Worm (Caenorhabditis elegans) whole organism, L1 larva: ENCODE results near the gene Y5F2A.4.

Experiments used
- C04F5.9 ChIP-seq: sonication (generic microtip); optimal IDR thresholded peaks from 2 replicates; lab custom pipeline; 2016; ENCODE audit warnings: missing genetic modification characterization, missing compliant biosample characterization
- F16B12.6 ChIP-seq: fragments of 150-350 bp; optimal IDR thresholded peaks from 2 replicates; lab custom pipeline; 2014; ENCODE audit warnings: missing biosample characterization, missing genetic modification characterization
- alr-1 ChIP-seq: fragments of 200-800 bp; sonication (Bioruptor generic); optimal IDR thresholded peaks from 2 replicates; lab custom pipeline; 2018; ENCODE audit warnings: borderline replicate concordance, mild to moderate bottlenecking, missing genetic modification characterization, missing compliant biosample characterization
- ama-1 ChIP-seq: fragments of 150-350 bp; optimal IDR thresholded peaks from 2 replicates; lab custom pipeline; 2014
- blmp-1 ChIP-seq: fragments of 150-350 bp; optimal IDR thresholded peaks from 2 replicates; lab custom pipeline; 2014; ENCODE audit warnings: missing biosample characterization, missing genetic modification characterization
- ceh-82 ChIP-seq, 3 experiments: fragments of 150-350 bp in 1 of 3; sonication (generic microtip) in 2 of 3; optimal IDR thresholded peaks; 2 replicates each; lab custom pipeline; 2014 to 2017; ENCODE audit warnings: missing biosample characterization in 3 of 3, missing genetic modification characterization in 3 of 3
- ceh-88 ChIP-seq: fragments of 200-800 bp; sonication (Bioruptor generic); IDR thresholded peaks from 2 replicates; pipeline ENCODE4 v1.3.6; 2022; ENCODE audit warnings: missing genetic modification characterization, missing compliant biosample characterization
- ceh-90 ChIP-seq: sonication (generic microtip); optimal IDR thresholded peaks from 2 replicates; lab custom pipeline; 2016; ENCODE audit warnings: missing genetic modification characterization, missing compliant biosample characterization
- ces-1 ChIP-seq: fragments of 150-350 bp; optimal IDR thresholded peaks from 2 replicates; lab custom pipeline; 2014; ENCODE audit warnings: missing biosample characterization, missing genetic modification reagents, missing genetic modification characterization
- dsc-1 ChIP-seq: sonication (generic microtip); optimal IDR thresholded peaks from 2 replicates; lab custom pipeline; 2016; ENCODE audit warnings: mild to moderate bottlenecking, missing genetic modification characterization, missing compliant biosample characterization
- efl-1 ChIP-seq, 4 experiments: fragments of 150-350 bp; optimal IDR thresholded peaks in 3 of 4; peaks in 1 of 4; 1 replicate in 1 of 4; 2 replicates in 3 of 4; lab custom pipeline; 2014; ENCODE audit warnings: missing biosample characterization in 2 of 4, missing genetic modification characterization in 2 of 4, missing genetic modification reagents in 2 of 4
- efl-3 ChIP-seq: fragments of 200-800 bp; sonication (Bioruptor generic); optimal IDR thresholded peaks from 2 replicates; lab custom pipeline; 2018; ENCODE audit warnings: mild to moderate bottlenecking, missing genetic modification characterization, missing compliant biosample characterization
- egl-13 ChIP-seq: sonication (generic microtip); optimal IDR thresholded peaks from 2 replicates; lab custom pipeline; 2016; ENCODE audit warnings: missing genotype, missing genetic modification reagents, missing genetic modification characterization, missing compliant biosample characterization
- egl-27 ChIP-seq, 2 experiments: fragments of 150-350 bp in 1 of 2; sonication (generic microtip); optimal IDR thresholded peaks; 3 replicates each; lab custom pipeline; 2017 to 2018; ENCODE audit warnings: missing biosample characterization in 2 of 2, missing genetic modification characterization in 2 of 2, missing genetic modification reagents in 2 of 2
- elt-2 ChIP-seq: sonication (generic microtip); optimal IDR thresholded peaks from 2 replicates; lab custom pipeline; 2016; ENCODE audit warnings: missing genetic modification characterization, mild to moderate bottlenecking, inconsistent platforms, missing compliant biosample characterization, missing genetic modification reagents
- fkh-10 ChIP-seq: sonication (generic microtip); optimal IDR thresholded peaks from 2 replicates; lab custom pipeline; 2017; ENCODE audit warnings: missing biosample characterization, missing genetic modification reagents, missing genetic modification characterization
- fkh-4 ChIP-seq: sonication (generic microtip); optimal IDR thresholded peaks from 2 replicates; lab custom pipeline; 2016; ENCODE audit warnings: missing compliant biosample characterization, missing genetic modification characterization, borderline replicate concordance
- fkh-8 ChIP-seq: sonication (generic microtip); optimal IDR thresholded peaks from 2 replicates; lab custom pipeline; 2016; ENCODE audit warnings: mild to moderate bottlenecking, missing genetic modification characterization, missing compliant biosample characterization
- hlh-17 ChIP-seq: fragments of 200-800 bp; sonication (Bioruptor generic); optimal IDR thresholded peaks from 2 replicates; lab custom pipeline; 2018; ENCODE audit warnings: missing genetic modification characterization, mild to moderate bottlenecking, missing compliant biosample characterization, moderate library complexity, borderline replicate concordance
- irx-1 ChIP-seq: sonication (generic microtip); optimal IDR thresholded peaks from 2 replicates; lab custom pipeline; 2016; ENCODE audit warnings: missing genetic modification characterization, missing compliant biosample characterization
- isw-1 ChIP-seq: fragments of 200-800 bp; sonication (Bioruptor generic); IDR thresholded peaks from 2 replicates; pipeline ENCODE4 v1.3.6; 2022; ENCODE audit warnings: missing genetic modification characterization, missing compliant biosample characterization
- lin-13 ChIP-seq: fragments of 150-350 bp; optimal IDR thresholded peaks from 2 replicates; lab custom pipeline; 2014; ENCODE audit warnings: missing biosample characterization, missing genetic modification reagents, missing genetic modification characterization
- lin-14 ChIP-seq: fragments of 200-800 bp; sonication (Bioruptor generic); optimal IDR thresholded peaks from 2 replicates; lab custom pipeline; 2018; ENCODE audit warnings: mild to moderate bottlenecking, missing genetic modification characterization, moderate library complexity, missing compliant biosample characterization
- lin-39 ChIP-seq: fragments of 150-350 bp; optimal IDR thresholded peaks from 2 replicates; lab custom pipeline; 2014; ENCODE audit warnings: missing biosample characterization, missing genetic modification reagents, missing genetic modification characterization
- lsy-2 ChIP-seq, 2 experiments: fragments of 150-350 bp; optimal IDR thresholded peaks; 2 replicates each; lab custom pipeline; 2014; ENCODE audit warnings: missing biosample characterization in 2 of 2, missing genetic modification characterization in 2 of 2
- mdl-1 ChIP-seq, 2 experiments: fragments of 150-350 bp; optimal IDR thresholded peaks; 2 replicates each; lab custom pipeline; 2014 to 2017; ENCODE audit warnings: missing biosample characterization in 2 of 2, missing genetic modification characterization in 2 of 2, inconsistent platforms in 1 of 2
- mep-1 ChIP-seq: fragments of 150-350 bp; optimal IDR thresholded peaks from 2 replicates; lab custom pipeline; 2014; ENCODE audit warnings: missing biosample characterization, missing genetic modification characterization
- nhr-11 ChIP-seq: fragments of 150-350 bp; optimal IDR thresholded peaks from 2 replicates; lab custom pipeline; 2014; ENCODE audit warnings: missing biosample characterization, missing genetic modification characterization
- nhr-12 ChIP-seq: sonication (generic microtip); optimal IDR thresholded peaks from 2 replicates; lab custom pipeline; 2017; ENCODE audit warnings: missing biosample characterization, missing genetic modification characterization
- nhr-19 ChIP-seq: fragments of 200-800 bp; sonication (Bioruptor generic); conservative IDR thresholded peaks from 2 replicates; pipeline ENCODE4 v1.3.6; 2022; ENCODE audit warnings: missing genetic modification characterization, missing compliant biosample characterization
- nhr-28 ChIP-seq: fragments of 150-350 bp; optimal IDR thresholded peaks from 2 replicates; lab custom pipeline; 2014; ENCODE audit warnings: missing biosample characterization, missing genetic modification characterization
- nhr-47 ChIP-seq: sonication (generic microtip); optimal IDR thresholded peaks from 2 replicates; lab custom pipeline; 2016; ENCODE audit warnings: mild to moderate bottlenecking, missing genetic modification characterization, moderate library complexity, missing compliant biosample characterization
- nhr-71 ChIP-seq: sonication (generic microtip); optimal IDR thresholded peaks from 2 replicates; lab custom pipeline; 2016; ENCODE audit warnings: mild to moderate bottlenecking, missing genetic modification characterization, moderate library complexity, missing compliant biosample characterization
- nhr-76 ChIP-seq: sonication (generic microtip); optimal IDR thresholded peaks from 2 replicates; lab custom pipeline; 2017; ENCODE audit warnings: missing biosample characterization, missing genetic modification characterization
- nhr-77 ChIP-seq: fragments of 150-350 bp; optimal IDR thresholded peaks from 2 replicates; lab custom pipeline; 2014; ENCODE audit warnings: missing biosample characterization, missing genetic modification characterization
- nhr-84 ChIP-seq: sonication (generic microtip); optimal IDR thresholded peaks from 2 replicates; lab custom pipeline; 2017; ENCODE audit warnings: missing biosample characterization, missing genetic modification characterization
- nhr-85 ChIP-seq: sonication (generic microtip); peaks from one replicate; lab custom pipeline; 2016; ENCODE audit warnings: missing genetic modification characterization, inconsistent platforms, missing compliant biosample characterization
- nhr-90 ChIP-seq: sonication (generic microtip); optimal IDR thresholded peaks from 2 replicates; lab custom pipeline; 2016; ENCODE audit warnings: mild to moderate bottlenecking, missing genetic modification characterization, missing compliant biosample characterization; ENCODE audit not compliant: poor library complexity
- pag-3 ChIP-seq: sonication (generic microtip); optimal IDR thresholded peaks from 2 replicates; lab custom pipeline; 2017; ENCODE audit warnings: missing genetic modification characterization, mild to moderate bottlenecking, missing compliant biosample characterization, antibody characterized with exemption, borderline replicate concordance; ENCODE audit not compliant: insufficient read depth
- pax-3 ChIP-seq: fragments of 200-800 bp; sonication (Bioruptor generic); optimal IDR thresholded peaks from 2 replicates; lab custom pipeline; 2018; ENCODE audit warnings: mild to moderate bottlenecking, missing genetic modification characterization, moderate library complexity, missing compliant biosample characterization
- snpc-4 ChIP-seq: fragments of 150-350 bp; optimal IDR thresholded peaks from 2 replicates; lab custom pipeline; 2014; ENCODE audit warnings: missing biosample characterization, missing genetic modification characterization
- snu-23 ChIP-seq: sonication (generic microtip); optimal IDR thresholded peaks from 2 replicates; lab custom pipeline; 2016; ENCODE audit warnings: missing genetic modification characterization, missing compliant biosample characterization
- sox-4 ChIP-seq: sonication (generic microtip); optimal IDR thresholded peaks from 2 replicates; lab custom pipeline; 2016; ENCODE audit warnings: missing genetic modification characterization, missing compliant biosample characterization
- sup-37 ChIP-seq: fragments of 200-800 bp; sonication (Bioruptor generic); optimal IDR thresholded peaks from 2 replicates; lab custom pipeline; 2018; ENCODE audit warnings: mild to moderate bottlenecking, missing genetic modification characterization, missing compliant biosample characterization
- unc-130 ChIP-seq: fragments of 150-350 bp; optimal IDR thresholded peaks from 2 replicates; lab custom pipeline; 2017; ENCODE audit warnings: missing biosample characterization, missing genetic modification characterization, inconsistent platforms
- unc-30 ChIP-seq: sonication (generic microtip); optimal IDR thresholded peaks from 2 replicates; lab custom pipeline; 2017; ENCODE audit warnings: missing biosample characterization, missing genetic modification characterization
- vab-15 ChIP-seq: sonication (generic microtip); optimal IDR thresholded peaks from 2 replicates; lab custom pipeline; 2017; ENCODE audit warnings: missing genotype, mild to moderate bottlenecking, missing genetic modification characterization, missing compliant biosample characterization
- ztf-4 ChIP-seq: fragments of 150-350 bp; optimal IDR thresholded peaks from 2 replicates; lab custom pipeline; 2014; ENCODE audit warnings: missing biosample characterization, missing genetic modification characterization

Y5F2A.4 gene

DNA sequence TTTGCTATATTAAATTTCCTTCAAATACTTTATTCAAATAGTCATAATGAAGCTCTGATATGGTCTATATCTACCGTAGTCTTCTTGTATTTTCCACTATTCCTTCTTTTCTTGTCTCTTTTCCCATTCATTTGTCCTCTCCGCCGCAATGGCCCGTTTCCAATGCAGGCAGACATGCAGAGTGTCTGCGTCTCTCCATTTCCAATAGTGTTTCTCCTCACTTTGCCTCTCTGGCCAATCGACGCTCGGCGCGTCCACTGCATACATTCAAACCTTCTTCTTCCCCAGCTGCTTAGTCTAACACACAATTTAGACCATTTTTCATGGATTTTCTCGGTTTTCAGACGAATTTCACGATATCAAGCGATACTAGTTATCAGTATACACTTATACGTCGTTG, 46.8 kb upstream of the Y5F2A.4 start (continued):
- TF ChIP-seq lin-39 (tag; lab: Kevin White, UChicago) (no peak), F16B12.6 (tag; lab: Kevin White, UChicago) (peak; percentile 10), sup-37 (GFP tag; lab: Kevin White, UChicago) (no peak), alr-1 (tag; lab: Kevin White, UChicago) (no peak), ceh-90 (tag; lab: Kevin White, UChicago) (no peak), egl-27 (tag; optimal IDR thresholded peaks at IDR 0.05; lab: Kevin White, UChicago) (no peak), nhr-12 (tag; lab: Kevin White, UChicago) (no peak), nhr-76 (tag; lab: Kevin White, UChicago) (no peak), nhr-90 (no peak), fkh-10 (GFP tag; lab: Kevin White, UChicago) (no peak), isw-1 (GFP tag; lab: Robert Waterston, UW) (no peak), hlh-17 (no peak), mep-1 (tag; lab: Kevin White, UChicago) (no peak), blmp-1 (no peak), vab-15 (tag; lab: Kevin White, UChicago) (no peak), ceh-82 (tag; optimal IDR thresholded peaks at IDR 0.05; lab: Kevin White, UChicago) (peak in 1 of 3 experiments; percentile 43), efl-1 (optimal IDR thresholded peaks at IDR 0.05; lab: Kevin White, UChicago) (peak; percentile 55 to 69), efl-1 (GFP tag; optimal IDR thresholded peaks at IDR 0.05 in 1 of 2; lab: Kevin White, UChicago) (peak in 1 of 2 experiments; percentile 92), pax-3 (tag; lab: Kevin White, UChicago) (no peak), nhr-47 (tag; lab: Kevin White, UChicago) (peak; percentile 38), nhr-84 (tag; lab: Kevin White, UChicago) (no peak), pag-3 (tag; lab: Kevin White, UChicago) (no peak), irx-1 (tag; lab: Kevin White, UChicago) (no peak), C04F5.9 (tag; lab: Kevin White, UChicago) (no peak), nhr-28 (tag; lab: Kevin White, UChicago) (no peak), nhr-11 (tag; lab: Kevin White, UChicago) (no peak), ama-1 (no peak), sox-4 (tag; lab: Kevin White, UChicago) (no peak), lsy-2 (tag; optimal IDR thresholded peaks at IDR 0.05; lab: Kevin White, UChicago) (peak; percentile 65 to 76), mdl-1 (tag; optimal IDR thresholded peaks at IDR 0.05; lab: Kevin White, UChicago) (peak in 1 of 2 experiments; percentile 5), nhr-77 (tag; lab: Kevin White, UChicago) (no peak)
- TF ChIP-seq, all 84 proteins: peak for 26

DNA sequence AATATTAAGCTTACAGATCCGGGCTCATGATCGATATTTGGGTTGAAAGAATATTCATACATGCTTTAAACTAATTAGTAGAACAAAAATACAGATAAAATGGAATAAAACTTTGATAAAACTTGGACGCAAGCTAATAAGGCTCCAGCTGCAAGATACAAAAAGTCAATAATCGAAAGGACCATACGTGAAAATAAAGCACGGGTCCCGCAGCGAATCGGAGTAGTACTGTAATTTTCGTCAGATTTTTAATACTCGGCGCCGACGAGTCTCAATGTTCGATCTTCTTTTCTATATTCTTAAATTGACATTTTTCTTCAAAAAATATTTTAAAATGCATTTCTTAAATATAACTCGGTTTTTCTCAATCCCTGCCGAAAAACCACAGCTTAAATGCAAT, 46.3 kb upstream of the Y5F2A.4 start, which contains the start of gene spo-11:
Gene spo-11 (minus strand): TSS at position 189 of the 400 bp plus-strand sequence.
- TF ChIP-seq fkh-4 = no peak
- TF ChIP-seq irx-1 (tag; lab: Kevin White, UChicago) = no peak

DNA sequence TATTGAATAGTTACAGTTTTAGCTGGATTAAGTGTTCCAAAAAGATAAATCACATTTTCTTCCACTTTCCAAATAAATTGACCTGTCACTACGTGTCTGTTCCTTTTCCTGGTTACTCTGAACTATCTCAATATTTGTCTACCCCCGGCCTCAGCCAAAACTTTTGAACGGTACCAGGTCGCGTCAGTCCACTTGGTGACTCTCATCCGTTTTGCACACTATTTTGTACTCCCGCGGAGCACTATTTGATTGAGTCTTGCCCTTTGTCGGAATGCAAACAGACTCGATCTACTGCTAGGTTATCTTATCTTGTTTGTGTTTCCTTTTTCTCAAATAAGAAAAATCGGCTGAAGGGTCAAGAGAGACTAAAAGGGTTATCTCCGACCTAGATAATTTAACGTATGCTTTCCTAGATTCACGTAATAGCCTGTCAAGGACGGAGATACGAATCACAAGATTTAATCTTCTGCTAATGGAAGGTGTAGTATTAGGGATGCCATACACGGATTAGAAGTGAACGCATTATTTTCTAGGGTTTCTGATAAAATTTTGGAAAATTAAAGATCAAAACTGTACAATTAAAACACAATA, 41.7 kb upstream of the Y5F2A.4 start:
- TF ChIP-seq efl-3 (GFP tag; lab: Kevin White, UChicago) (no peak), ceh-88 (GFP tag; lab: Robert Waterston, UW) (no peak), egl-13 (tag; lab: Kevin White, UChicago) (no peak), ces-1 (no peak), mdl-1 (tag; optimal IDR thresholded peaks at IDR 0.05; lab: Kevin White, UChicago) (no peak), lin-13 (GFP tag; lab: Kevin White, UChicago) (no peak), dsc-1 (tag; lab: Kevin White, UChicago) (no peak), nhr-28 (tag; lab: Kevin White, UChicago) (no peak), ztf-4 (peak; percentile 11), nhr-85 (tag; lab: Kevin White, UChicago) (peak; percentile 84), elt-2 (tag; lab: Kevin White, UChicago) (no peak), snu-23 (GFP tag; lab: Kevin White, UChicago) (no peak), nhr-19 (GFP tag; lab: Robert Waterston, UW) (no peak), mep-1 (tag; lab: Kevin White, UChicago) (peak; percentile 42), isw-1 (GFP tag; lab: Robert Waterston, UW) (no peak), unc-130 (no peak), fkh-8 (no peak), nhr-71 (tag; lab: Kevin White, UChicago) (no peak), snpc-4 (tag; lab: Kevin White, UChicago) (no peak), lin-14 (GFP tag; lab: Kevin White, UChicago) (peak; percentile 67), ceh-90 (tag; lab: Kevin White, UChicago) (no peak), irx-1 (tag; lab: Kevin White, UChicago) (no peak), ama-1 (no peak), unc-30 (tag; lab: Kevin White, UChicago) (no peak), nhr-90 (no peak)
